Worm (Caenorhabditis elegans) whole organism, L4 larva: Measurements from ENCODE around the gene Y57A10A.24.
A peak's percentile ranks its signal among the peaks of the same experiment; 100 is the strongest.

Experiments used
- F26F4.8 ChIP-seq: fragments of 200-800 bp; sonication (Bioruptor generic); conservative IDR thresholded peaks from 2 replicates; pipeline ENCODE4 v1.3.6; 2022; ENCODE audit warnings: missing genetic modification characterization, missing compliant biosample characterization
- F44E2.7 ChIP-seq: fragments of 200-800 bp; sonication (Bioruptor generic); IDR thresholded peaks from 2 replicates; pipeline ENCODE4 v2.1.2; 2022; ENCODE audit warnings: missing genetic modification characterization, missing compliant biosample characterization
- R02D3.7 ChIP-seq: fragments of 150-350 bp; sonication (generic microtip); optimal IDR thresholded peaks from 3 replicates; lab custom pipeline; 2014; ENCODE audit warnings: missing biosample characterization, missing genetic modification characterization
- Y48G9A.11 ChIP-seq: fragments of 200-800 bp; sonication (Bioruptor generic); IDR thresholded peaks from 2 replicates; pipeline ENCODE4 v1.3.6; 2022; ENCODE audit warnings: missing genetic modification reagents, missing genetic modification characterization, missing compliant biosample characterization
- ZK546.5 ChIP-seq, 2 experiments: sonication (generic microtip); optimal IDR thresholded peaks; 2 replicates each; lab custom pipeline; 2017; ENCODE audit warnings: missing biosample characterization in 2 of 2, missing genetic modification characterization in 2 of 2
- aha-1 ChIP-seq: fragments of 150-350 bp; peaks from one replicate; lab custom pipeline; 2014; ENCODE audit warnings: missing biosample characterization, missing genetic modification characterization
- ceh-28 ChIP-seq: fragments of 150-350 bp; optimal IDR thresholded peaks from 2 replicates; lab custom pipeline; 2014; ENCODE audit warnings: missing biosample characterization, missing genetic modification reagents, missing genetic modification characterization
- ceh-32 ChIP-seq: sonication (generic microtip); optimal IDR thresholded peaks from 2 replicates; lab custom pipeline; 2016; ENCODE audit warnings: mild to moderate bottlenecking, missing genetic modification characterization, missing compliant biosample characterization; ENCODE audit not compliant: poor library complexity
- daf-12 ChIP-seq: fragments of 150-350 bp; optimal IDR thresholded peaks from 2 replicates; lab custom pipeline; 2014; ENCODE audit warnings: missing biosample characterization, missing genetic modification reagents, missing genetic modification characterization
- daf-19 ChIP-seq: fragments of 200-800 bp; sonication (Bioruptor generic); conservative IDR thresholded peaks from 2 replicates; pipeline ENCODE4 v1.3.6; 2022; ENCODE audit warnings: missing genetic modification characterization, missing compliant biosample characterization
- dmd-9 ChIP-seq: fragments of 200-800 bp; sonication (Bioruptor generic); IDR thresholded peaks from 2 replicates; pipeline ENCODE4 v1.3.6; 2022; ENCODE audit warnings: missing genetic modification reagents, missing genetic modification characterization, missing compliant biosample characterization
- dpl-1 ChIP-seq: fragments of 150-350 bp; optimal IDR thresholded peaks from 2 replicates; lab custom pipeline; 2014; ENCODE audit warnings: missing biosample characterization, missing genetic modification reagents, missing genetic modification characterization
- egl-27 ChIP-seq: sonication (generic microtip); optimal IDR thresholded peaks from 3 replicates; lab custom pipeline; 2017; ENCODE audit warnings: missing biosample characterization, missing genetic modification reagents, missing genetic modification characterization
- fkh-10 ChIP-seq: fragments of 150-350 bp; optimal IDR thresholded peaks from 2 replicates; lab custom pipeline; 2014; ENCODE audit warnings: missing biosample characterization, missing genetic modification reagents, missing genetic modification characterization
- fos-1 ChIP-seq: fragments of 150-350 bp; optimal IDR thresholded peaks from 2 replicates; lab custom pipeline; 2014; ENCODE audit warnings: missing biosample characterization, missing genetic modification characterization
- hif-1 ChIP-seq, 2 experiments: sonication (generic microtip); optimal IDR thresholded peaks; 2 replicates each; lab custom pipeline; 2016 to 2017; ENCODE audit warnings: missing compliant biosample characterization in 2 of 2, missing genetic modification characterization in 2 of 2, missing genetic modification reagents in 2 of 2, missing genotype in 2 of 2, mild to moderate bottlenecking in 1 of 2
- lin-13 ChIP-seq: fragments of 150-350 bp; optimal IDR thresholded peaks from 2 replicates; lab custom pipeline; 2014; ENCODE audit warnings: missing biosample characterization, missing genetic modification reagents, missing genetic modification characterization
- lin-15B ChIP-seq: fragments of 150-350 bp; sonication (generic microtip); optimal IDR thresholded peaks from 3 replicates; lab custom pipeline; 2014; ENCODE audit warnings: missing biosample characterization, missing genetic modification characterization
- lin-29 ChIP-seq: fragments of 200-800 bp; sonication (Bioruptor generic); IDR thresholded peaks from 2 replicates; pipeline ENCODE4 v1.3.6; 2022; ENCODE audit warnings: missing genetic modification reagents, missing genetic modification characterization, missing compliant biosample characterization
- lin-38 ChIP-seq: fragments of 200-800 bp; sonication (Bioruptor generic); IDR thresholded peaks from 2 replicates; pipeline ENCODE4 v1.3.6; 2022; ENCODE audit warnings: missing genetic modification reagents, missing genetic modification characterization, missing compliant biosample characterization
- lir-3 ChIP-seq: sonication (generic microtip); optimal IDR thresholded peaks from 2 replicates; lab custom pipeline; 2016; ENCODE audit warnings: mild to moderate bottlenecking, missing genetic modification characterization, missing compliant biosample characterization
- lsy-2 ChIP-seq, 2 experiments: fragments of 150-350 bp in 1 of 2; sonication (generic microtip) in 1 of 2; optimal IDR thresholded peaks; 2 replicates each; lab custom pipeline; 2014 to 2017; ENCODE audit warnings: missing biosample characterization in 2 of 2, missing genetic modification characterization in 2 of 2
- madf-9 ChIP-seq: fragments of 200-800 bp; sonication (Bioruptor generic); conservative IDR thresholded peaks from 2 replicates; pipeline ENCODE4 v1.3.6; 2022; ENCODE audit warnings: missing genetic modification reagents, missing genetic modification characterization, missing compliant biosample characterization
- mdl-1 ChIP-seq, 2 experiments: fragments of 150-350 bp in 1 of 2; sonication (generic microtip) in 1 of 2; optimal IDR thresholded peaks; 2 replicates each; lab custom pipeline; 2014 to 2017; ENCODE audit warnings: missing biosample characterization in 2 of 2, missing genetic modification characterization in 2 of 2
- mdt-29 ChIP-seq: fragments of 200-800 bp; sonication (Bioruptor generic); IDR thresholded peaks from 2 replicates; pipeline ENCODE4 v1.3.6; 2022; ENCODE audit warnings: missing genetic modification reagents, missing genetic modification characterization, missing compliant biosample characterization
- mxl-3 ChIP-seq: fragments of 200-800 bp; sonication (Bioruptor generic); optimal IDR thresholded peaks from 2 replicates; lab custom pipeline; 2018; ENCODE audit warnings: mild to moderate bottlenecking, missing genetic modification characterization, missing compliant biosample characterization
- nhr-102 ChIP-seq: sonication (generic microtip); optimal IDR thresholded peaks from 2 replicates; lab custom pipeline; 2016; ENCODE audit warnings: mild to moderate bottlenecking, missing genetic modification characterization, moderate library complexity, missing compliant biosample characterization
- nhr-111 ChIP-seq: fragments of 200-800 bp; sonication (Bioruptor generic); optimal IDR thresholded peaks from 2 replicates; lab custom pipeline; 2018; ENCODE audit warnings: mild to moderate bottlenecking, missing genetic modification characterization, missing compliant biosample characterization
- nhr-25 ChIP-seq: sonication (generic microtip); optimal IDR thresholded peaks from 2 replicates; lab custom pipeline; 2017; ENCODE audit warnings: missing genetic modification characterization, mild to moderate bottlenecking, missing compliant biosample characterization, antibody characterized with exemption, moderate library complexity, borderline replicate concordance; ENCODE audit not compliant: insufficient read depth
- nhr-41 ChIP-seq: fragments of 200-800 bp; sonication (Bioruptor generic); IDR thresholded peaks from 2 replicates; pipeline ENCODE4 v1.3.6; 2022; ENCODE audit warnings: missing genetic modification reagents, missing genetic modification characterization, missing compliant biosample characterization
- nhr-42 ChIP-seq: fragments of 200-800 bp; sonication (Bioruptor generic); IDR thresholded peaks from 2 replicates; pipeline ENCODE4 v1.3.6; 2022; ENCODE audit warnings: missing genetic modification characterization, missing compliant biosample characterization
- nhr-48 ChIP-seq: sonication (generic microtip); optimal IDR thresholded peaks from 2 replicates; lab custom pipeline; 2016; ENCODE audit warnings: mild to moderate bottlenecking, missing genetic modification characterization, missing compliant biosample characterization
- pha-4 ChIP-seq, 2 experiments: fragments of 150-350 bp in 1 of 2; fragments of 200-800 bp in 1 of 2; sonication (Bioruptor generic) in 1 of 2; IDR thresholded peaks in 1 of 2; optimal IDR thresholded peaks in 1 of 2; 2 replicates each; pipeline versions ENCODE4 v1.3.6 to Lab custom; 2014 to 2022; ENCODE audit warnings: missing genetic modification characterization in 2 of 2, missing genetic modification reagents in 2 of 2, missing biosample characterization in 1 of 2, missing compliant biosample characterization in 1 of 2
- php-3 ChIP-seq: fragments of 200-800 bp; sonication (Bioruptor generic); IDR thresholded peaks from 2 replicates; pipeline ENCODE4 v1.3.6; 2022; ENCODE audit warnings: missing genetic modification reagents, missing genetic modification characterization, missing compliant biosample characterization
- pqm-1 ChIP-seq: sonication (generic microtip); optimal IDR thresholded peaks from 2 replicates; lab custom pipeline; 2017; ENCODE audit warnings: missing biosample characterization, missing genetic modification characterization
- saeg-2 ChIP-seq: fragments of 200-800 bp; sonication (Bioruptor generic); IDR thresholded peaks from 2 replicates; pipeline ENCODE4 v1.3.6; 2022; ENCODE audit warnings: missing genetic modification reagents, missing genetic modification characterization, missing compliant biosample characterization
- set-16 ChIP-seq: fragments of 200-800 bp; sonication (Bioruptor generic); IDR thresholded peaks from 2 replicates; pipeline ENCODE4 v1.3.6; 2022; ENCODE audit warnings: missing genetic modification reagents, missing genetic modification characterization, missing compliant biosample characterization
- skn-1 ChIP-seq: fragments of 150-350 bp; optimal IDR thresholded peaks from 2 replicates; lab custom pipeline; 2014; ENCODE audit warnings: missing biosample characterization, missing genetic modification characterization
- spr-1 ChIP-seq: sonication (generic microtip); optimal IDR thresholded peaks from 2 replicates; lab custom pipeline; 2016; ENCODE audit warnings: mild to moderate bottlenecking, missing genetic modification characterization, missing compliant biosample characterization
- spr-3 ChIP-seq: fragments of 200-800 bp; sonication (Bioruptor generic); optimal IDR thresholded peaks from 2 replicates; lab custom pipeline; 2018; ENCODE audit warnings: mild to moderate bottlenecking, missing genetic modification characterization, missing compliant biosample characterization
- unc-130 ChIP-seq: sonication (generic microtip); optimal IDR thresholded peaks from 2 replicates; lab custom pipeline; 2016; ENCODE audit warnings: missing genetic modification reagents, missing genetic modification characterization, missing compliant biosample characterization
- unc-62 ChIP-seq, 3 experiments: fragments of 150-350 bp in 1 of 3; sonication (generic microtip); optimal IDR thresholded peaks in 2 of 3; peaks in 1 of 3; 1 replicate in 1 of 3; 2 replicates in 2 of 3; lab custom pipeline; 2014 to 2017; ENCODE audit warnings: missing biosample characterization in 3 of 3, missing genetic modification characterization in 3 of 3, missing genetic modification reagents in 3 of 3, missing genotype in 1 of 3
- zfp-2 ChIP-seq: sonication (generic microtip); optimal IDR thresholded peaks from 2 replicates; lab custom pipeline; 2016; ENCODE audit warnings: mild to moderate bottlenecking, missing genetic modification characterization, missing compliant biosample characterization
- ztf-11 ChIP-seq: fragments of 150-350 bp; optimal IDR thresholded peaks from 2 replicates; lab custom pipeline; 2014; ENCODE audit warnings: missing biosample characterization, missing genetic modification characterization
- ztf-7 ChIP-seq: fragments of 150-350 bp; optimal IDR thresholded peaks from 2 replicates; lab custom pipeline; 2014; ENCODE audit warnings: missing biosample characterization, missing genetic modification characterization

The Y57A10A.24 gene

DNA sequence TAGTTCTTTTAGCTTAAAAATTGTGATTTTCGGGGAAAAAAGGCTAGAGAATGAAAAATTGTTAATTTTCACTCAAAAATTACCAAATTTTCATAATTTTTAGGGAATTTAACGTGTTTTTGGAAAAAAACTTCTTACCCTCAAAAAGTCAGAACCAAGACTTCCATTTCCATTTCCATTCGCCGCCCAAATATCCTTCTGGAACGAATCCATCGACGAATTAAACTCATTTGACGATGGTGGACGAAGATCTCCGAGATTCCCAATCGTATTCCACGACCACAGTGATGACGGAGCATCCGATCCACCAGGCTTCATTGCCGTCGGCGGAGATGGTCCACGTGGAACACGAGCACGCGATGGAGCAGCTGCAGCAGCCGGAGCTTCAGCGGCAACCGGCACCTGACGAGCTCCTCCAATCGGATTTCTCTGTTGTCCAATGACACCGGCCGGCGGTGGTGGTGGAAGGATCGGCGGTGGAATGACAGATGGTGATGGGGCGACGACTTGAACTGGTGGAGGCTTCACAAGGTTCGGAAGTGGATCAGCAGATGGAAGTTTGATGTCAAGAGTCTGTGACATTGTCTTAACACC is 31.0 kb upstream of the Y57A10A.24 start:
- TF ChIP-seq lin-29 (GFP tag; lab: Robert Waterston, UW) (no peak), zfp-2 (tag; lab: Kevin White, UChicago) (no peak), hif-1 (tag; optimal IDR thresholded peaks at IDR 0.05; lab: Kevin White, UChicago) (no peak), mdt-29 (GFP tag; lab: Robert Waterston, UW) (no peak), fkh-10 (no peak), set-16 (GFP tag; lab: Robert Waterston, UW) (peak; percentile 94), unc-62 (GFP tag; optimal IDR thresholded peaks at IDR 0.05 in 1 of 2; lab: Kevin White, UChicago) (peak in 1 of 2 experiments; percentile 56), unc-62 (tag; optimal IDR thresholded peaks at IDR 0.05; lab: Kevin White, UChicago) (no peak), madf-9 (no peak)
- TF ChIP-seq, all 104 proteins: peak for 2

DNA sequence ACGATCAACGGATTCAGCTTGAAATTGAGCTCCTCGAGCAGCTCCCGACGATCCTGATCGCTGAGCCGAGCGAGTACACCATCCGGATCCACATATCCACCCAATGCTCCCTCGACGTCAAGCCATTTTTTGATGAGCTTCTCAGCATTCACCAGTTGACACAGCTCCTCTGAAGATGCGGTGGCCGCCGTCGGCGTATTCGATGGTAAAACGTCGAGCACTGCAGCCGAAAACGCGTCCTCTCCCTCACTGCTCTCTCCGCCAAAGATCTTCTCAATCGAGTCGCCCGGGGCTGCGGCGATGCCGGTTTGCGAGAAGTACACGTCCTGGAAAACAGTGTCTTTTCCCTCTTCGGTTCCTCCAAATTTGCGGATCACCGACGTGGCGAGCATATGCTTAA is 28.2 kb upstream of the Y57A10A.24 start:
- 0 out of 2 replicates have a peak, but pooled peaks have one; percentile 22 for TF ChIP-seq Y48G9A.11
- TF ChIP-seq aha-1: peak; percentile 45
- no peak for TF ChIP-seq ceh-32 (tag; lab: Kevin White, UChicago)
- TF ChIP-seq set-16 (GFP tag; lab: Robert Waterston, UW): peak; percentile 76

- TF ChIP-seq skn-1 (no peak), nhr-41 (GFP tag; lab: Robert Waterston, UW) (no peak), lir-3 (no peak), mdl-1 (tag; optimal IDR thresholded peaks at IDR 0.05; lab: Kevin White, UChicago) (peak; percentile 14 to 80), ztf-11 (tag; lab: Kevin White, UChicago) (no peak), nhr-25 (peak; percentile 83), nhr-48 (peak; percentile 41), egl-27 (tag; lab: Kevin White, UChicago) (no peak), F26F4.8 (GFP tag; lab: Robert Waterston, UW) (no peak), mxl-3 (GFP tag; lab: Kevin White, UChicago) (peak; percentile 85), spr-3 (GFP tag; lab: Kevin White, UChicago) (peak; percentile 61), daf-12 (no peak), R02D3.7 (tag; lab: Kevin White, UChicago) (no peak), pha-4 (GFP tag; IDR thresholded peaks at IDR 0.05; lab: Robert Waterston, UW) (0 out of 2 replicates have a peak, but pooled peaks have one; percentile 33), pha-4 (tag; optimal IDR thresholded peaks at IDR 0.05; lab: Kevin White, UChicago) (no peak), daf-19 (GFP tag; lab: Robert Waterston, UW) (no peak), lin-29 (GFP tag; lab: Robert Waterston, UW) (no peak), nhr-42 (GFP tag; lab: Robert Waterston, UW) (no peak; the same call in 1 of the 2 replicates), lsy-2 (tag; optimal IDR thresholded peaks at IDR 0.05; lab: Kevin White, UChicago) (peak; percentile 71 to 78), ZK546.5 (tag; optimal IDR thresholded peaks at IDR 0.05; lab: Kevin White, UChicago) (no peak), pqm-1 (tag; lab: Kevin White, UChicago) (no peak), F44E2.7 (GFP tag; lab: Robert Waterston, UW) (0 out of 2 replicates have a peak, but pooled peaks have one; percentile 60), fos-1 (tag; lab: Kevin White, UChicago) (no peak), set-16 (GFP tag; lab: Robert Waterston, UW) (peak; percentile 87), zfp-2 (tag; lab: Kevin White, UChicago) (no peak), saeg-2 (GFP tag; lab: Robert Waterston, UW) (no peak), lin-13 (GFP tag; lab: Kevin White, UChicago) (peak; percentile 54), dpl-1 (GFP tag; lab: Kevin White, UChicago) (peak; percentile 37), nhr-111 (GFP tag; lab: Kevin White, UChicago) (no peak), spr-1 (tag; lab: Kevin White, UChicago) (peak; percentile 2), nhr-102 (tag; lab: Kevin White, UChicago) (peak; percentile 6), lin-15B (peak; percentile 42), ztf-7 (tag; lab: Kevin White, UChicago) (peak; percentile 16), unc-130 (GFP tag; lab: Kevin White, UChicago) (no peak), lin-38 (GFP tag; lab: Robert Waterston, UW) (peak; percentile 56; the same call in 1 of the 2 replicates), php-3 (0 out of 2 replicates have a peak, but pooled peaks have one; percentile 13), ceh-28 (tag; lab: Kevin White, UChicago) (peak; percentile 65), dmd-9 (GFP tag; lab: Robert Waterston, UW) (no peak)
These were observed 20.2 kb upstream of the Y57A10A.24 start for ce11 chrII:12222524-12222923.
